Fruit fly (Drosophila melanogaster): ENCODE measurements around the gene htk.

DNA sequence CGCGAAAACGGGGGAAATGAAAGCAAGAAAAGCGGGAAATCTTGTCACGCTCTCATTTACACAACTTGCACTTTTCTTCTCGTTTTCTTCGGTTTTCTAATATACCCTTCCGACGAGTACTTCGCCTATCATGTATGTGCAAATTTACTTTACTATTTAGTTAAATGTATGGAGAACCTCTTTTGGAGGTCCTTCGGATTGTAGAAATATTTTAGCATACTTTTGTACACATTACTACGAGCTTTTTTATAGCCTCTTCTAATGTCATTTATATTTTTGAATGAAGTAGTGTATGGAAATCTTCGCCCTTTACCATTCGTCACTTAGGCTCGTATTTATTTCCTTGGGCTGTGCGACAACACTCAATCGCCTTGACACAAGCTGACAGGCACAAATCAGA is 53.8 kb downstream of the htk start:
- TF ChIP-seq CTCF (optimal IDR thresholded peaks at IDR 0.05), result no peak
- TF ChIP-seq CG8478 (optimal IDR thresholded peaks at IDR 0.05), result no peak

Data from S2 (cell line).